Fruit fly (Drosophila melanogaster) whole organism, embryonic: ENCODE results near the gene Doa.

ENCODE experiments used
- ATbp ChIP-seq: fragments of 200-800 bp; sonication (Bioruptor generic); optimal IDR thresholded peaks from 2 replicates; lab custom pipeline; 2017; ENCODE audit warnings: missing biosample characterization, mild to moderate bottlenecking, missing genetic modification characterization, missing genetic modification reagents
- Aef1 ChIP-seq: fragments of 200-800 bp; sonication (Bioruptor generic); IDR thresholded peaks from 3 replicates; pipeline ENCODE4 v1.3.6; 2022; ENCODE audit warnings: missing biosample characterization, missing genetic modification characterization
- CG10321 ChIP-seq: fragments of 200-800 bp; sonication (Bioruptor generic); IDR thresholded peaks from 2 replicates; pipeline ENCODE4 v1.3.6; 2022; ENCODE audit warnings: missing biosample characterization, missing genetic modification characterization
- CG10431 ChIP-seq: fragments of 200-800 bp; sonication (Bioruptor generic); optimal IDR thresholded peaks from 3 replicates; lab custom pipeline; 2018; ENCODE audit warnings: missing biosample characterization, mild to moderate bottlenecking, missing genetic modification characterization
- CG11398 ChIP-seq: fragments of 200-800 bp; sonication (Bioruptor generic); optimal IDR thresholded peaks from 2 replicates; lab custom pipeline; 2016; ENCODE audit warnings: missing biosample characterization, missing genetic modification characterization
- CG12155 ChIP-seq: fragments of 200-800 bp; sonication (Bioruptor generic); optimal IDR thresholded peaks from 3 replicates; lab custom pipeline; 2016; ENCODE audit warnings: missing biosample characterization, missing genetic modification characterization
- CG12219 ChIP-seq: fragments of 200-800 bp; sonication (Bioruptor generic); optimal IDR thresholded peaks from 3 replicates; lab custom pipeline; 2018; ENCODE audit warnings: missing biosample characterization, mild to moderate bottlenecking, missing genetic modification characterization
- CG12236 ChIP-seq: fragments of 200-800 bp; sonication (Bioruptor generic); optimal IDR thresholded peaks from 2 replicates; lab custom pipeline; 2016; ENCODE audit warnings: missing biosample characterization, missing genetic modification characterization
- CG1233 ChIP-seq: fragments of 200-800 bp; sonication (Bioruptor generic); optimal IDR thresholded peaks from 4 replicates; lab custom pipeline; 2018; ENCODE audit warnings: missing biosample characterization, mild to moderate bottlenecking, missing genetic modification characterization
- CG13894 ChIP-seq: fragments of 200-800 bp; sonication (Bioruptor generic); optimal IDR thresholded peaks from 3 replicates; lab custom pipeline; 2018; ENCODE audit warnings: missing biosample characterization, mild to moderate bottlenecking, missing genetic modification characterization, moderate library complexity
- CG14014 ChIP-seq: fragments of 200-800 bp; sonication (Bioruptor generic); IDR thresholded peaks from 2 replicates; pipeline ENCODE4 v1.3.6; 2022; ENCODE audit warnings: missing biosample characterization, missing genetic modification characterization
- CG14710 ChIP-seq: fragments of 200-800 bp; sonication (Bioruptor generic); optimal IDR thresholded peaks from 3 replicates; lab custom pipeline; 2019; ENCODE audit warnings: missing biosample characterization, mild to moderate bottlenecking, missing genetic modification characterization, moderate library complexity
- CG15601 ChIP-seq: fragments of 200-800 bp; sonication (Bioruptor generic); optimal IDR thresholded peaks from 3 replicates; lab custom pipeline; 2019; ENCODE audit warnings: missing biosample characterization, mild to moderate bottlenecking, missing genetic modification characterization, moderate library complexity
- CG17568 ChIP-seq: fragments of 200-800 bp; sonication (Bioruptor generic); optimal IDR thresholded peaks from 2 replicates; lab custom pipeline; 2018; ENCODE audit warnings: missing biosample characterization, mild to moderate bottlenecking, missing genetic modification characterization, moderate library complexity
- CG18476 ChIP-seq: fragments of 200-800 bp; sonication (Bioruptor generic); optimal IDR thresholded peaks from 2 replicates; lab custom pipeline; 2016; ENCODE audit warnings: missing biosample characterization, mild to moderate bottlenecking, missing genetic modification characterization
- CG2875 ChIP-seq: fragments of 200-800 bp; sonication (Bioruptor generic); optimal IDR thresholded peaks from 2 replicates; lab custom pipeline; 2017; ENCODE audit warnings: missing biosample characterization, mild to moderate bottlenecking, missing genetic modification characterization, missing genetic modification reagents
- CG34224 ChIP-seq: fragments of 200-800 bp; sonication (Bioruptor generic); IDR thresholded peaks from 3 replicates; pipeline ENCODE4 v1.3.6; 2022; ENCODE audit warnings: missing biosample characterization, missing genetic modification characterization; ENCODE audit not compliant: partially characterized antibody
- CG43689 ChIP-seq: fragments of 200-800 bp; sonication (Bioruptor generic); IDR thresholded peaks from 2 replicates; pipeline ENCODE4 v1.3.6; 2022; ENCODE audit warnings: missing biosample characterization, missing genetic modification characterization
- CG6175 ChIP-seq: fragments of 200-800 bp; sonication (Bioruptor generic); IDR thresholded peaks from 3 replicates; pipeline ENCODE4 v1.3.6; 2022; ENCODE audit warnings: missing biosample characterization, missing genetic modification characterization
- CG7963 ChIP-seq: fragments of 200-800 bp; sonication (Bioruptor generic); IDR thresholded peaks from 3 replicates; pipeline ENCODE4 v1.3.6; 2022; ENCODE audit warnings: missing biosample characterization, missing genetic modification characterization; ENCODE audit not compliant: partially characterized antibody
- CG7987 ChIP-seq: fragments of 200-800 bp; sonication (Bioruptor generic); optimal IDR thresholded peaks from 2 replicates; lab custom pipeline; 2018; ENCODE audit warnings: missing biosample characterization, mild to moderate bottlenecking, missing genetic modification characterization, moderate library complexity
- CG8281 ChIP-seq: fragments of 200-800 bp; sonication (Bioruptor generic); optimal IDR thresholded peaks from 2 replicates; lab custom pipeline; 2018; ENCODE audit warnings: missing biosample characterization, mild to moderate bottlenecking, missing genetic modification characterization, moderate library complexity
- Dad ChIP-seq: fragments of 200-800 bp; sonication (Bioruptor generic); optimal IDR thresholded peaks from 3 replicates; lab custom pipeline; 2016; ENCODE audit warnings: missing biosample characterization, missing genetic modification characterization
- Dll ChIP-seq: fragments of 200-800 bp; sonication (Bioruptor generic); IDR thresholded peaks from 4 replicates; pipeline ENCODE4 v1.3.6; 2022; ENCODE audit warnings: missing biosample characterization, missing genetic modification characterization; ENCODE audit not compliant: partially characterized antibody
- Doc2 ChIP-seq: fragments of 200-800 bp; sonication (Bioruptor generic); IDR thresholded peaks from 2 replicates; pipeline ENCODE4 v1.3.6; 2022; ENCODE audit warnings: missing biosample characterization, missing genetic modification characterization
- Hr51 ChIP-seq, 2 experiments: fragments of 200-800 bp; sonication (Bioruptor generic); optimal IDR thresholded peaks; 2 replicates in 1 of 2; 3 replicates in 1 of 2; lab custom pipeline; 2016 to 2018; ENCODE audit warnings: missing biosample characterization in 2 of 2, missing genetic modification characterization in 2 of 2, mild to moderate bottlenecking in 1 of 2, moderate library complexity in 1 of 2
- Mad ChIP-seq: fragments of 200-800 bp; sonication (Bioruptor generic); optimal IDR thresholded peaks from 2 replicates; lab custom pipeline; 2016; ENCODE audit warnings: missing biosample characterization, missing genetic modification characterization
- Med ChIP-seq: fragments of 200-800 bp; sonication (Bioruptor generic); peaks from one replicate; lab custom pipeline; 2016; ENCODE audit warnings: missing biosample characterization, missing genetic modification characterization, mild to moderate bottlenecking, inconsistent platforms, moderate library complexity
- Mrtf ChIP-seq: fragments of 200-800 bp; sonication (Bioruptor generic); IDR thresholded peaks from 3 replicates; pipeline ENCODE4 v1.3.6; 2022; ENCODE audit warnings: missing biosample characterization, missing genetic modification characterization
- Stat92E ChIP-seq, 3 experiments: fragments of >200 bp in 2 of 3; fragments of 200-800 bp in 1 of 3; sonication (Bioruptor generic) in 1 of 3; optimal IDR thresholded peaks; 2 replicates each; lab custom pipeline; 2017 to 2019; ENCODE audit warnings: missing biosample characterization in 3 of 3, missing genetic modification characterization in 3 of 3, mild to moderate bottlenecking in 1 of 3, moderate library complexity in 1 of 3
- ato ChIP-seq: fragments of 200-800 bp; sonication (Bioruptor generic); IDR thresholded peaks from 2 replicates; pipeline ENCODE4 v1.3.6; 2022; ENCODE audit warnings: missing biosample characterization, missing genetic modification characterization; ENCODE audit not compliant: partially characterized antibody
- bigmax ChIP-seq: fragments of 200-800 bp; sonication (Bioruptor generic); optimal IDR thresholded peaks from 2 replicates; lab custom pipeline; 2018; ENCODE audit warnings: missing biosample characterization, mild to moderate bottlenecking, missing genetic modification characterization
- bowl ChIP-seq: fragments of 200-800 bp; sonication (Bioruptor generic); IDR thresholded peaks from 2 replicates; pipeline ENCODE4 v1.3.6; 2022; ENCODE audit warnings: missing biosample characterization, missing genetic modification characterization
- bsh ChIP-seq, 2 experiments: fragments of 200-800 bp; sonication (Bioruptor generic); optimal IDR thresholded peaks; 2 replicates each; lab custom pipeline; 2017 to 2018; ENCODE audit warnings: mild to moderate bottlenecking in 2 of 2, missing biosample characterization in 2 of 2, missing genetic modification characterization in 2 of 2, moderate library complexity in 1 of 2
- btn ChIP-seq: fragments of 200-800 bp; sonication (Bioruptor generic); optimal IDR thresholded peaks from 2 replicates; lab custom pipeline; 2016; ENCODE audit warnings: missing biosample characterization, missing genetic modification characterization
- chinmo ChIP-seq: fragments of 200-800 bp; sonication (Bioruptor generic); IDR thresholded peaks from 4 replicates; pipeline ENCODE4 v1.3.6; 2022; ENCODE audit warnings: missing biosample characterization, missing genetic modification characterization; ENCODE audit not compliant: partially characterized antibody
- ham ChIP-seq: fragments of 200-800 bp; sonication (Bioruptor generic); IDR thresholded peaks from 2 replicates; pipeline ENCODE4 v1.3.6; 2022; ENCODE audit warnings: missing biosample characterization, missing genetic modification characterization
- ind ChIP-seq: fragments of 200-800 bp; sonication (Bioruptor generic); optimal IDR thresholded peaks from 3 replicates; lab custom pipeline; 2016; ENCODE audit warnings: missing biosample characterization, missing genetic modification characterization
- lola ChIP-seq, 3 experiments: fragments of >200 bp in 2 of 3; fragments of 200-800 bp in 1 of 3; sonication (Bioruptor generic) in 1 of 3; optimal IDR thresholded peaks; 2 replicates each; lab custom pipeline; 2017 to 2019; ENCODE audit warnings: missing biosample characterization in 3 of 3, missing genetic modification characterization in 3 of 3, mild to moderate bottlenecking in 1 of 3, moderate library complexity in 1 of 3
- lov ChIP-seq, 2 experiments: fragments of 200-800 bp in 1 of 2; fragments of >200 bp in 1 of 2; sonication (Bioruptor generic) in 1 of 2; IDR thresholded peaks in 1 of 2; optimal IDR thresholded peaks in 1 of 2; 2 replicates in 1 of 2; 3 replicates in 1 of 2; pipeline versions ENCODE4 v1.3.6 to Lab custom; 2017 to 2022; ENCODE audit warnings: missing biosample characterization in 1 of 2, missing genetic modification characterization in 1 of 2
- run ChIP-seq: fragments of 200-800 bp; sonication (Bioruptor generic); optimal IDR thresholded peaks from 3 replicates; lab custom pipeline; 2018; ENCODE audit warnings: missing biosample characterization, mild to moderate bottlenecking, missing genetic modification characterization
- sens ChIP-seq: fragments of 200-800 bp; sonication (Bioruptor generic); peaks from one replicate; lab custom pipeline; 2016; ENCODE audit warnings: missing biosample characterization, missing genetic modification characterization
- slbo ChIP-seq: fragments of 200-800 bp; sonication (Bioruptor generic); IDR thresholded peaks from 2 replicates; pipeline ENCODE4 v1.3.6; 2022; ENCODE audit warnings: missing biosample characterization, missing genetic modification characterization
- sr ChIP-seq: fragments of 200-800 bp; sonication (Bioruptor generic); IDR thresholded peaks from 3 replicates; pipeline ENCODE4 v1.3.6; 2022; ENCODE audit warnings: missing biosample characterization, missing genetic modification characterization
- tap ChIP-seq: fragments of 200-800 bp; optimal IDR thresholded peaks from 3 replicates; lab custom pipeline; 2019; ENCODE audit warnings: missing biosample characterization, mild to moderate bottlenecking, missing genetic modification characterization, moderate library complexity

Doa gene

DNA sequence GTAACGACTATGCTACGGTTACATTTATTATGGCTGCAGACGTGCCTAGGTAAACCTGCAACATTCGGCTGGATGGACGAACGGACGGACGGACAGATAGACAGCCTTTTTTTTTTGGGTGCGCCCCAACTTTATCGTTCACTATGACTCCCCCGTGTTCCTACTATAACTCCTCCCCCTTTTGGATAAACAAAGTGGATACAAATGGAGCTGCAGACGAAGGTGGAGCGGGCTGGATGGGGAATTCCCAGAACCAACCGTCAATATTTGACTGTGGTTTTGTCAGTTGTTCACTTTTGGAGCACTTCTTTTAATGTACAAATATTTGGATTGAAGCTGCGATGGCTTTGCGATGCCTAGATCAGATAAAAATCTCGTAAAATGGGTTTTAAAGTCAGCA lies 31.7 kb upstream of the Doa start:
- peak; percentile 5 for TF ChIP-seq CG14710 (tag; lab: Kevin White, UChicago)
- TF ChIP-seq CG10431 (GFP tag; lab: Kevin White, UChicago) = peak; percentile 3
- TF ChIP-seq CG7963 (GFP tag; lab: Robert Waterston, UW) = no peak
- TF ChIP-seq CG2875 (GFP tag; lab: Kevin White, UChicago) = no peak
- TF ChIP-seq run (tag; lab: Kevin White, UChicago) = peak; percentile 2
- TF ChIP-seq sens (GFP tag; lab: Kevin White, UChicago) = peak; percentile 76
- peak in 1 of 3 experiments; percentile 76 for TF ChIP-seq Stat92E (GFP tag; optimal IDR thresholded peaks at IDR 0.05; lab: Kevin White, UChicago)
- peak; percentile 31 for TF ChIP-seq CG17568 (GFP tag; lab: Kevin White, UChicago)
- TF ChIP-seq CG10321 = no peak
- TF ChIP-seq CG12219 = no peak
- TF ChIP-seq Doc2 (GFP tag; lab: Robert Waterston, UW) = no peak
- no peak for TF ChIP-seq CG34224 (GFP tag; lab: Robert Waterston, UW)
- TF ChIP-seq bowl = no peak
- peak; percentile 44 for TF ChIP-seq CG8281 (tag; lab: Kevin White, UChicago)
- TF ChIP-seq sr = 0 out of 3 replicates have a peak, but pooled peaks have one; percentile 8
- no peak for TF ChIP-seq ham
- TF ChIP-seq CG12155 (GFP tag; lab: Kevin White, UChicago) = no peak
- peak in 1 of 2 experiments; percentile 7 for TF ChIP-seq bsh (GFP tag; optimal IDR thresholded peaks at IDR 0.05; lab: Kevin White, UChicago)
- peak; percentile 25 for TF ChIP-seq ATbp (GFP tag; lab: Kevin White, UChicago)
- peak; percentile 37 for TF ChIP-seq Med (GFP tag; lab: Kevin White, UChicago)
- peak; percentile 33 for TF ChIP-seq CG15601 (tag; lab: Kevin White, UChicago)
- TF ChIP-seq, all 482 proteins: peak for 12

DNA sequence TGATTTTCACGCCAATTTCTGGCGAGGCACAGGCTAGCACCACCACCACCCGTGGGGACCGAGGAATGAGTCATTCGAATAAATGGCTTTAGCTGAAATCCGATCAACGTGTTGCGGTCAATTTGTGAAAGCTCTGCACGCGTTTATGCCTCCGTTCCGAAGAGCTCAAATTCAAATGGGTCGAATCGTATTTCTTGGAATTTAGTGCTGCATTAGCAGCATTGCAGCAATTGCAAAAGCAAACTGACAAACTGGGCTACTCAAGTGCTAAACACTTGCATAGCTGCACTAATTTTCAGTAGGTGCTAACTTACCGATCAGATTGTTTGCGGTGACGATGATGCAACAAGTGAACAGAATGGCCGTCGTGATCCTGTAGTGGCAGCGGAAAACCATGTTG lies 31.0 kb upstream of the Doa start:
- TF ChIP-seq Hr51 (GFP tag; optimal IDR thresholded peaks at IDR 0.05; lab: Kevin White, UChicago) (no peak), CG6175 (GFP tag; lab: Robert Waterston, UW) (no peak), Dll (GFP tag; lab: Robert Waterston, UW) (no peak)

DNA sequence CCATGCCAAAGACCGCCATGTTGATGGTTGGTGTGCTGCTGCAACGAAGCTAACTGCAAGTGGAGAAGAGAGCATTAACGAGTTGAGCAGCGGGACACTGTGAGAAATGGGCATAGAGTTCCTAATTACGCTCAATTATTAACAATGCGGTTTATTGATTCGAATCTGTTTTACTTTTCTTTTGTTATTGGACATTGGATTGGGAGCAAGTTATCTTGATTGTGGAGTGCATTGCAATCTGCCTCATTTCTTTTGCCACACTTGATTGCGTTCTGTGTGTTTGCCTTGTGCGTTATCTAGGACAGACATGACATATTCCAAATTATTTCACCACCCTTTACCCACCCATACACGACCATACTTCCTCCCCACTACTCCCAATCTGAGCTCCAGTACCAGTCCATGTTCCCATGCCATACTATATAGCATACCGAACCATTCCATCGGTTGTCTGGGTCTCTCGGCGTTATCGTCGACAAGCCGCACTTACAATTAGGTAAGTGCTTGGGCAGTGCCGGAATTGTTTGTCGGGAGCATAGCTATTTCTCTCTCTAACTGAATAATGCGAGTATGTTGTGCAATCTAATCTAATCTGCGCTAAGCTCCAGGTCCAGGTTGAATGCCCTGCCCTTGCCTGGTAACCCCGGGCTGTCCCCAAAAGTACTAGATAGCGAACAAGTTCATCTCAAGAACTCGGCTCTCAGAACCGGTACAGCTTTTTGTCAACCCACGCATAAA lies 30.4 kb upstream of the Doa start:
- TF ChIP-seq Mrtf (GFP tag; lab: Robert Waterston, UW) (0 out of 3 replicates have a peak, but pooled peaks have one; percentile 25), CG7987 (GFP tag; lab: Kevin White, UChicago) (no peak), Aef1 (GFP tag; lab: Robert Waterston, UW) (no peak), CG11398 (no peak), CG43689 (GFP tag; lab: Robert Waterston, UW) (no peak), tap (tag; lab: Kevin White, UChicago) (peak; percentile 34), CG1233 (GFP tag; lab: Kevin White, UChicago) (peak; percentile 17), Dad (GFP tag; lab: Kevin White, UChicago) (peak; percentile 17), CG12236 (GFP tag; lab: Kevin White, UChicago) (no peak), lov (optimal IDR thresholded peaks at IDR 0.05; lab: Kevin White, UChicago) (no peak), lov (GFP tag; IDR thresholded peaks at IDR 0.05; lab: Robert Waterston, UW) (no peak), ato (GFP tag; lab: Robert Waterston, UW) (no peak), slbo (peak; percentile 39; the same call in 1 of the 2 replicates), ind (GFP tag; lab: Kevin White, UChicago) (peak; percentile 41), chinmo (GFP tag; lab: Robert Waterston, UW) (no peak), CG18476 (no peak), CG14710 (tag; lab: Kevin White, UChicago) (peak; percentile 22), CG13894 (tag; lab: Kevin White, UChicago) (no peak), Mad (GFP tag; lab: Kevin White, UChicago) (no peak), lola (GFP tag; optimal IDR thresholded peaks at IDR 0.05; lab: Kevin White, UChicago) (peak in 1 of 3 experiments; percentile 40), CG14014 (GFP tag; lab: Robert Waterston, UW) (no peak; the same call in 1 of the 2 replicates), bigmax (GFP tag; lab: Kevin White, UChicago) (no peak), btn (no peak)
